Worm (Caenorhabditis elegans) whole organism, young adult: ENCODE measurements around the gene gba-2.

ENCODE experiments used
- B0019.2 ChIP-seq: fragments of 200-800 bp; sonication (Bioruptor generic); conservative IDR thresholded peaks from 2 replicates; pipeline ENCODE4 v1.3.6; 2022; ENCODE audit warnings: missing genetic modification reagents, missing genetic modification characterization, missing compliant biosample characterization
- D2030.7 ChIP-seq: fragments of 200-800 bp; sonication (Bioruptor generic); IDR thresholded peaks from 2 replicates; pipeline ENCODE4 v1.3.6; 2022; ENCODE audit warnings: missing genetic modification reagents, missing genetic modification characterization, missing compliant biosample characterization
- F10E7.11 ChIP-seq: sonication (generic microtip); optimal IDR thresholded peaks from 2 replicates; lab custom pipeline; 2017; ENCODE audit warnings: mild to moderate bottlenecking, missing genetic modification characterization, moderate library complexity, missing compliant biosample characterization
- F22D6.2 ChIP-seq: sonication (generic microtip); optimal IDR thresholded peaks from 2 replicates; lab custom pipeline; 2016; ENCODE audit warnings: mild to moderate bottlenecking, missing genetic modification characterization, missing compliant biosample characterization
- F23B12.7 ChIP-seq: sonication (generic microtip); optimal IDR thresholded peaks from 2 replicates; lab custom pipeline; 2017; ENCODE audit warnings: missing genetic modification characterization, mild to moderate bottlenecking, missing compliant biosample characterization, antibody characterized with exemption, moderate library complexity; ENCODE audit not compliant: insufficient read depth
- F37B4.10 ChIP-seq: fragments of 200-800 bp; sonication (Bioruptor generic); IDR thresholded peaks from 2 replicates; pipeline ENCODE4 v1.3.6; 2022; ENCODE audit warnings: missing genetic modification characterization, missing compliant biosample characterization
- F39B2.1 ChIP-seq: fragments of 200-800 bp; sonication (Bioruptor generic); IDR thresholded peaks from 2 replicates; pipeline ENCODE4 v1.3.6; 2022; ENCODE audit warnings: missing genetic modification reagents, missing genetic modification characterization, missing compliant biosample characterization
- F57A8.1 ChIP-seq: fragments of 200-800 bp; sonication (Bioruptor generic); optimal IDR thresholded peaks from 2 replicates; lab custom pipeline; 2018; ENCODE audit warnings: mild to moderate bottlenecking, missing genetic modification characterization, moderate library complexity, missing compliant biosample characterization
- K11D2.4 ChIP-seq: fragments of 200-800 bp; sonication (Bioruptor generic); IDR thresholded peaks from 2 replicates; pipeline ENCODE4 v1.3.6; 2022; ENCODE audit warnings: missing genetic modification reagents, missing genetic modification characterization, missing compliant biosample characterization
- Y56A3A.18 ChIP-seq: fragments of 200-800 bp; sonication (Bioruptor generic); IDR thresholded peaks from 2 replicates; pipeline ENCODE4 v1.3.6; 2022; ENCODE audit warnings: missing genetic modification reagents, missing genetic modification characterization, missing compliant biosample characterization
- ama-1 ChIP-seq, 3 experiments: fragments of 150-350 bp in 1 of 3; sonication (generic microtip) in 2 of 3; optimal IDR thresholded peaks; 2 replicates each; lab custom pipeline; 2014 to 2018; ENCODE audit warnings: missing biosample characterization in 2 of 3, missing genetic modification characterization in 2 of 3, missing genetic modification reagents in 2 of 3
- athp-1 ChIP-seq: sonication (generic microtip); optimal IDR thresholded peaks from 2 replicates; lab custom pipeline; 2017; ENCODE audit warnings: mild to moderate bottlenecking, missing genetic modification characterization, missing compliant biosample characterization
- bed-1 ChIP-seq: fragments of 200-800 bp; sonication (Bioruptor generic); IDR thresholded peaks from 2 replicates; pipeline ENCODE4 v1.3.6; 2022; ENCODE audit warnings: missing genetic modification reagents, missing genetic modification characterization, missing compliant biosample characterization
- bed-2 ChIP-seq: fragments of 200-800 bp; sonication (Bioruptor generic); IDR thresholded peaks from 2 replicates; pipeline ENCODE4 v1.3.6; 2022; ENCODE audit warnings: missing genetic modification reagents, missing genetic modification characterization, missing compliant biosample characterization
- cebp-1 ChIP-seq, 2 experiments: fragments of 200-800 bp in 1 of 2; sonication (Bioruptor generic) in 1 of 2; sonication (generic microtip) in 1 of 2; IDR thresholded peaks in 1 of 2; optimal IDR thresholded peaks in 1 of 2; 2 replicates each; pipeline versions ENCODE4 v1.3.6 to Lab custom; 2017 to 2022; ENCODE audit warnings: missing compliant biosample characterization in 2 of 2, missing genetic modification characterization in 2 of 2, mild to moderate bottlenecking in 1 of 2, missing genetic modification reagents in 1 of 2, moderate library complexity in 1 of 2
- ceh-27 ChIP-seq: fragments of 200-800 bp; sonication (Bioruptor generic); optimal IDR thresholded peaks from 2 replicates; lab custom pipeline; 2018; ENCODE audit warnings: mild to moderate bottlenecking, missing genetic modification characterization, moderate library complexity, missing compliant biosample characterization
- ceh-40 ChIP-seq: fragments of 200-800 bp; sonication (Bioruptor generic); IDR thresholded peaks from 2 replicates; pipeline ENCODE4 v1.3.6; 2022; ENCODE audit warnings: missing genetic modification characterization, missing compliant biosample characterization
- ceh-91 ChIP-seq: fragments of 200-800 bp; sonication (Bioruptor generic); IDR thresholded peaks from 2 replicates; pipeline ENCODE4 v1.3.6; 2022; ENCODE audit warnings: missing genetic modification reagents, missing genetic modification characterization, missing compliant biosample characterization
- chd-7 ChIP-seq: sonication (generic microtip); optimal IDR thresholded peaks from 2 replicates; lab custom pipeline; 2016; ENCODE audit warnings: mild to moderate bottlenecking, missing genetic modification characterization, moderate library complexity, missing compliant biosample characterization
- die-1 ChIP-seq: sonication (generic microtip); optimal IDR thresholded peaks from 2 replicates; lab custom pipeline; 2016; ENCODE audit warnings: missing genotype, mild to moderate bottlenecking, missing genetic modification characterization, missing compliant biosample characterization
- egl-44 ChIP-seq: fragments of 200-800 bp; sonication (Bioruptor generic); IDR thresholded peaks from 2 replicates; pipeline ENCODE4 v1.3.6; 2022; ENCODE audit warnings: missing genetic modification reagents, missing genetic modification characterization, missing compliant biosample characterization
- fkh-3 ChIP-seq: sonication (generic microtip); optimal IDR thresholded peaks from 2 replicates; lab custom pipeline; 2016; ENCODE audit warnings: mild to moderate bottlenecking, missing genetic modification characterization, missing compliant biosample characterization
- hmg-1.2 ChIP-seq: fragments of 200-800 bp; sonication (Bioruptor generic); IDR thresholded peaks from 2 replicates; pipeline ENCODE4 v1.3.6; 2022; ENCODE audit warnings: missing genetic modification reagents, missing genetic modification characterization, missing compliant biosample characterization
- hsf-1 ChIP-seq: fragments of 200-800 bp; sonication (Bioruptor generic); IDR thresholded peaks from 2 replicates; pipeline ENCODE4 v1.3.6; 2022; ENCODE audit warnings: missing genetic modification reagents, missing genetic modification characterization, missing compliant biosample characterization
- lin-26 ChIP-seq: fragments of 200-800 bp; sonication (Bioruptor generic); IDR thresholded peaks from 2 replicates; pipeline ENCODE4 v1.3.6; 2022; ENCODE audit warnings: missing genetic modification reagents, missing genetic modification characterization, missing compliant biosample characterization
- lin-40 ChIP-seq: sonication (generic microtip); optimal IDR thresholded peaks from 2 replicates; lab custom pipeline; 2016; ENCODE audit warnings: missing genetic modification characterization, mild to moderate bottlenecking, missing compliant biosample characterization, missing genotype, missing genetic modification reagents
- mel-28 ChIP-seq: sonication (generic microtip); optimal IDR thresholded peaks from 2 replicates; lab custom pipeline; 2016; ENCODE audit warnings: borderline replicate concordance, mild to moderate bottlenecking, missing genetic modification characterization, missing compliant biosample characterization
- mxl-1 ChIP-seq: sonication (generic microtip); optimal IDR thresholded peaks from 2 replicates; lab custom pipeline; 2016; ENCODE audit warnings: missing genetic modification characterization, missing compliant biosample characterization
- nfyb-1 ChIP-seq: fragments of 200-800 bp; sonication (Bioruptor generic); IDR thresholded peaks from 2 replicates; pipeline ENCODE4 v1.3.6; 2022; ENCODE audit warnings: missing genetic modification reagents, missing genetic modification characterization, missing compliant biosample characterization
- nhr-90 ChIP-seq: sonication (generic microtip); optimal IDR thresholded peaks from 2 replicates; lab custom pipeline; 2016; ENCODE audit warnings: missing genotype, mild to moderate bottlenecking, missing genetic modification characterization, missing compliant biosample characterization
- pbrm-1 ChIP-seq: fragments of 200-800 bp; sonication (Bioruptor generic); IDR thresholded peaks from 2 replicates; pipeline ENCODE4 v1.3.6; 2022; ENCODE audit warnings: missing genetic modification reagents, missing genetic modification characterization, missing compliant biosample characterization
- rcor-1 ChIP-seq: fragments of 200-800 bp; sonication (Bioruptor generic); IDR thresholded peaks from 2 replicates; pipeline ENCODE4 v1.3.6; 2022; ENCODE audit warnings: missing genetic modification reagents, missing genetic modification characterization, missing compliant biosample characterization
- snpc-1.3 ChIP-seq: sonication (generic microtip); optimal IDR thresholded peaks from 2 replicates; lab custom pipeline; 2017; ENCODE audit warnings: missing genetic modification characterization, mild to moderate bottlenecking, missing compliant biosample characterization, antibody characterized with exemption, moderate library complexity, missing genotype, missing genetic modification reagents; ENCODE audit not compliant: insufficient read depth
- snpc-4 ChIP-seq, 5 experiments: fragments of 150-350 bp in 1 of 5; sonication (generic microtip) in 4 of 5; optimal IDR thresholded peaks; 2 replicates each; lab custom pipeline; 2014 to 2018; ENCODE audit warnings: missing genetic modification characterization in 5 of 5, missing biosample characterization in 3 of 5, antibody characterized with exemption in 2 of 5, mild to moderate bottlenecking in 2 of 5, missing compliant biosample characterization in 2 of 5, missing genotype in 2 of 5, moderate library complexity in 2 of 5, missing genetic modification reagents in 1 of 5
- somi-1 ChIP-seq: fragments of 200-800 bp; sonication (Bioruptor generic); optimal IDR thresholded peaks from 2 replicates; lab custom pipeline; 2018; ENCODE audit warnings: mild to moderate bottlenecking, missing genetic modification characterization, missing compliant biosample characterization
- unc-62 ChIP-seq: fragments of 150-350 bp; optimal IDR thresholded peaks from 2 replicates; lab custom pipeline; 2014; ENCODE audit warnings: missing biosample characterization, missing genetic modification reagents, missing genetic modification characterization
- zfh-2 ChIP-seq: fragments of 200-800 bp; sonication (Bioruptor generic); conservative IDR thresholded peaks from 2 replicates; pipeline ENCODE4 v1.3.6; 2022; ENCODE audit warnings: missing genetic modification reagents, missing genetic modification characterization, missing compliant biosample characterization
- zim-3 ChIP-seq: sonication (generic microtip); optimal IDR thresholded peaks from 2 replicates; lab custom pipeline; 2017; ENCODE audit warnings: mild to moderate bottlenecking, missing genetic modification characterization, moderate library complexity, missing compliant biosample characterization
- ztf-18 ChIP-seq: sonication (generic microtip); optimal IDR thresholded peaks from 2 replicates; lab custom pipeline; 2016; ENCODE audit warnings: missing genotype, mild to moderate bottlenecking, missing genetic modification characterization, missing compliant biosample characterization
- ztf-25 ChIP-seq: fragments of 200-800 bp; sonication (Bioruptor generic); IDR thresholded peaks from 2 replicates; pipeline ENCODE4 v1.3.6; 2022; ENCODE audit warnings: missing genetic modification reagents, missing genetic modification characterization, missing compliant biosample characterization
- ztf-26 ChIP-seq: sonication (generic microtip); optimal IDR thresholded peaks from 2 replicates; lab custom pipeline; 2017; ENCODE audit warnings: missing genetic modification characterization, missing compliant biosample characterization
- ztf-28 ChIP-seq: fragments of 200-800 bp; sonication (Bioruptor generic); IDR thresholded peaks from 2 replicates; pipeline ENCODE4 v1.3.6; 2022; ENCODE audit warnings: missing genetic modification reagents, missing genetic modification characterization, missing compliant biosample characterization

The gba-2 gene

ce11 chrII:2195541-2195940 is 9.3 kb upstream of the gba-2 start:
- TF ChIP-seq hmg-1.2 (GFP tag; lab: Robert Waterston, UW) (peak; percentile 18; the same call in 1 of the 2 replicates), cebp-1 (GFP tag; IDR thresholded peaks at IDR 0.05; lab: Robert Waterston, UW) (no peak), cebp-1 (tag; optimal IDR thresholded peaks at IDR 0.05; lab: Kevin White, UChicago) (peak; percentile 17), fkh-3 (tag; lab: Kevin White, UChicago) (no peak), K11D2.4 (GFP tag; lab: Robert Waterston, UW) (no peak), chd-7 (tag; lab: Kevin White, UChicago) (no peak), pbrm-1 (no peak), athp-1 (no peak), mxl-1 (tag; lab: Kevin White, UChicago) (no peak), snpc-1.3 (tag; lab: Kevin White, UChicago) (no peak), F57A8.1 (GFP tag; lab: Kevin White, UChicago) (no peak), zfh-2 (GFP tag; lab: Robert Waterston, UW) (no peak), nhr-90 (tag; lab: Kevin White, UChicago) (no peak), rcor-1 (GFP tag; lab: Robert Waterston, UW) (no peak), ceh-27 (GFP tag; lab: Kevin White, UChicago) (peak; percentile 28), ama-1 (optimal IDR thresholded peaks at IDR 0.05; lab: Kevin White, UChicago) (no peak), ama-1 (GFP tag; optimal IDR thresholded peaks at IDR 0.05; lab: Kevin White, UChicago) (no peak)

DNA sequence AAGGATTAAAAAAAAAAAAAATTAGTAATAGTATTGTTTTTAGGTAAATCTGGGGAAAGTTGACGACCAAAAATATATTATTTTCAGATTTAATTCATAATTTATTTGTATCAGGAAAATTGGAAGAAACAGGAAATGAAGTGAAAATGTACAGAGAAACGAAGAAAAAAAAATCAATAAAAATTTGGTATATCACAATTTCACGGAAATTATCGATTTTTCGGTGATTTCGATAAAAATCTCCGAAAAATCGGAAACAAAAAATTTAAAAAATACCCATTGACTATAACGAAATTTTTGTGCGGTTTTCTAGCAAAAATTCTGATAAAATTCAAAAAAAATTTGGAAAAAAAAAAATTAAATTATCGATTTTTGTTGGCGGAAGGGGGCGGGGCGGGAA is 6.0 kb upstream of the gba-2 start:
- TF ChIP-seq hmg-1.2 (GFP tag; lab: Robert Waterston, UW) (no peak), F22D6.2 (tag; lab: Kevin White, UChicago) (no peak), F39B2.1 (GFP tag; lab: Robert Waterston, UW) (no peak), F23B12.7 (tag; lab: Kevin White, UChicago) (no peak), somi-1 (GFP tag; lab: Kevin White, UChicago) (no peak)

DNA sequence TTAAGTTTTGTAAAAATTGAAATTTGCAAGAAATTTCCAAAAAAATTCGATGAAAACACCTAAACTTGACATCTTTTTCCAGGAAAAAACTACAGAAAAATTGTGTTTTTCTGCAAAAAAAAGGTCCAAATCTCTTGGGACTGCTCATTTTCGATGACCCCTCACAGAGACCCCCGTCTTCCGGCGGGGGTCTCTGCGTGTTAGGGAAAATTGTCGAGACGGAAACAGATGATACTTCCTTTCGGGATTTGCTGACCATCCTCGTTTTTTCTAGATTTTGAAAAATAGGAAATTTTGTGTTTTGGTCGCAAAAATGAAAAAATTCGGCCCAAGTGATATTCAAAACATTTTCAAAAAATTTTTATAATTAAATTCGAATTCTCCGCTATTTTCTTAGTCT is 5.1 kb upstream of the gba-2 start:
- TF ChIP-seq snpc-4 (GFP tag; optimal IDR thresholded peaks at IDR 0.05; lab: Kevin White, UChicago) (no peak), snpc-4 (tag; optimal IDR thresholded peaks at IDR 0.05; lab: Kevin White, UChicago) (no peak), ceh-91 (no peak), bed-1 (GFP tag; lab: Robert Waterston, UW) (no peak), zfh-2 (GFP tag; lab: Robert Waterston, UW) (no peak), D2030.7 (GFP tag; lab: Robert Waterston, UW) (no peak), lin-26 (GFP tag; lab: Robert Waterston, UW) (no peak), F37B4.10 (GFP tag; lab: Robert Waterston, UW) (no peak), bed-2 (GFP tag; lab: Robert Waterston, UW) (no peak), F23B12.7 (tag; lab: Kevin White, UChicago) (no peak), mel-28 (tag; lab: Kevin White, UChicago) (no peak), zim-3 (tag; lab: Kevin White, UChicago) (no peak), ztf-28 (no peak)

- TF ChIP-seq lin-40 (no peak), pbrm-1 (no peak), ztf-26 (no peak), zfh-2 (GFP tag; lab: Robert Waterston, UW) (no peak), hsf-1 (GFP tag; lab: Robert Waterston, UW) (no peak), Y56A3A.18 (GFP tag; lab: Robert Waterston, UW) (no peak), egl-44 (GFP tag; lab: Robert Waterston, UW) (no peak), F10E7.11 (tag; lab: Kevin White, UChicago) (no peak), nfyb-1 (GFP tag; lab: Robert Waterston, UW) (no peak), unc-62 (GFP tag; lab: Kevin White, UChicago) (no peak), B0019.2 (GFP tag; lab: Robert Waterston, UW) (no peak), cebp-1 (GFP tag; IDR thresholded peaks at IDR 0.05; lab: Robert Waterston, UW) (no peak), cebp-1 (tag; optimal IDR thresholded peaks at IDR 0.05; lab: Kevin White, UChicago) (no peak), ceh-40 (GFP tag; lab: Robert Waterston, UW) (no peak), ztf-25 (GFP tag; lab: Robert Waterston, UW) (no peak), ztf-18 (tag; lab: Kevin White, UChicago) (no peak), die-1 (tag; lab: Kevin White, UChicago) (no peak)
These were observed 4.3 kb upstream of the gba-2 start for ce11 chrII:2190522-2190921.
